Fruit fly (Drosophila melanogaster) whole organism, embryonic: ENCODE results near the gene CG42541.

Experiments
- Awh ChIP-seq: fragments of 200-800 bp; sonication (Bioruptor generic); IDR thresholded peaks from 2 replicates; pipeline ENCODE4, ENCODE4 v1.3.6; 2022; ENCODE audit warnings: missing biosample characterization, missing genetic modification characterization
- B-H1 ChIP-seq: fragments of 200-800 bp; sonication (Bioruptor generic); IDR thresholded peaks from 3 replicates; pipeline ENCODE4 v1.3.6; 2022; ENCODE audit warnings: missing biosample characterization, missing genetic modification characterization
- BEAF-32 ChIP-seq: fragments of 200-800 bp; sonication (Bioruptor generic); optimal IDR thresholded peaks from 3 replicates; lab custom pipeline; 2017; ENCODE audit warnings: missing biosample characterization, missing genetic modification characterization, mild to moderate bottlenecking, moderate library complexity, missing genetic modification reagents
- CG10979 ChIP-seq: fragments of 200-800 bp; sonication (Bioruptor generic); optimal IDR thresholded peaks from 2 replicates; lab custom pipeline; 2018; ENCODE audit warnings: missing biosample characterization, mild to moderate bottlenecking, missing genetic modification characterization, moderate library complexity
- CG12236 ChIP-seq: fragments of 200-800 bp; sonication (Bioruptor generic); optimal IDR thresholded peaks from 2 replicates; lab custom pipeline; 2016; ENCODE audit warnings: missing biosample characterization, missing genetic modification characterization
- CG12299 ChIP-seq: fragments of 200-800 bp; sonication (Bioruptor generic); optimal IDR thresholded peaks from 2 replicates; lab custom pipeline; 2018; ENCODE audit warnings: missing biosample characterization, mild to moderate bottlenecking, missing genetic modification characterization
- CG14710 ChIP-seq: fragments of 200-800 bp; sonication (Bioruptor generic); optimal IDR thresholded peaks from 3 replicates; lab custom pipeline; 2019; ENCODE audit warnings: missing biosample characterization, mild to moderate bottlenecking, missing genetic modification characterization, moderate library complexity
- CG15514 ChIP-seq: fragments of 200-800 bp; sonication (Bioruptor generic); optimal IDR thresholded peaks from 3 replicates; lab custom pipeline; 2017; ENCODE audit warnings: missing biosample characterization, missing genetic modification characterization, mild to moderate bottlenecking, moderate library complexity, missing genetic modification reagents
- CG17361 ChIP-seq: fragments of 200-800 bp; sonication (Bioruptor generic); IDR thresholded peaks from 3 replicates; pipeline ENCODE4 v1.3.6; 2022; ENCODE audit warnings: missing biosample characterization, missing genetic modification characterization
- CG18011 ChIP-seq: fragments of 200-800 bp; sonication (Bioruptor generic); optimal IDR thresholded peaks from 2 replicates; lab custom pipeline; 2017; ENCODE audit warnings: missing biosample characterization, missing genetic modification characterization, mild to moderate bottlenecking, moderate library complexity, missing genotype
- CG18619 ChIP-seq: fragments of 200-800 bp; sonication (Bioruptor generic); optimal IDR thresholded peaks from 3 replicates; lab custom pipeline; 2017; ENCODE audit warnings: missing biosample characterization, mild to moderate bottlenecking, missing genetic modification characterization
- CG30431 ChIP-seq: fragments of 200-800 bp; sonication (Bioruptor generic); optimal IDR thresholded peaks from 2 replicates; lab custom pipeline; 2017; ENCODE audit warnings: missing biosample characterization, missing genetic modification characterization
- CG43689 ChIP-seq: fragments of 200-800 bp; sonication (Bioruptor generic); IDR thresholded peaks from 2 replicates; pipeline ENCODE4 v1.3.6; 2022; ENCODE audit warnings: missing biosample characterization, missing genetic modification characterization
- CG4404 ChIP-seq: fragments of 200-800 bp; sonication (Bioruptor generic); IDR thresholded peaks from 2 replicates; pipeline ENCODE4 v1.3.6; 2022; ENCODE audit warnings: missing biosample characterization, missing genetic modification characterization
- CG4730 ChIP-seq: fragments of 200-800 bp; sonication (Bioruptor generic); IDR thresholded peaks from 2 replicates; pipeline ENCODE4 v1.3.6; 2022; ENCODE audit warnings: missing biosample characterization, missing genetic modification characterization
- CG6654 ChIP-seq: fragments of 200-800 bp; sonication (Bioruptor generic); optimal IDR thresholded peaks from 2 replicates; lab custom pipeline; 2017; ENCODE audit warnings: missing biosample characterization, mild to moderate bottlenecking, missing genetic modification characterization
- CG6683 ChIP-seq: fragments of 200-800 bp; sonication (Bioruptor generic); optimal IDR thresholded peaks from 2 replicates; lab custom pipeline; 2017; ENCODE audit warnings: missing biosample characterization, mild to moderate bottlenecking, missing genetic modification characterization, missing genetic modification reagents
- CG7271 ChIP-seq: fragments of 200-800 bp; sonication (Bioruptor generic); optimal IDR thresholded peaks from 2 replicates; lab custom pipeline; 2018; ENCODE audit warnings: missing biosample characterization, mild to moderate bottlenecking, missing genetic modification characterization, moderate library complexity
- CG7839 ChIP-seq: fragments of 200-800 bp; sonication (Bioruptor generic); optimal IDR thresholded peaks from 3 replicates; lab custom pipeline; 2018; ENCODE audit warnings: missing biosample characterization, mild to moderate bottlenecking, missing genetic modification characterization, moderate library complexity
- CG9932 ChIP-seq: fragments of 200-800 bp; sonication (Bioruptor generic); IDR thresholded peaks from 2 replicates; pipeline ENCODE4 v1.3.6; 2022; ENCODE audit warnings: missing biosample characterization, missing genetic modification characterization
- CkIIα-i1 ChIP-seq: fragments of 200-800 bp; sonication (Bioruptor generic); IDR thresholded peaks from 2 replicates; pipeline ENCODE4 v1.3.6; 2022; ENCODE audit warnings: missing biosample characterization, missing genetic modification characterization
- Dek ChIP-seq: fragments of 200-800 bp; sonication (Bioruptor generic); optimal IDR thresholded peaks from 3 replicates; lab custom pipeline; 2019; ENCODE audit warnings: missing biosample characterization, mild to moderate bottlenecking, missing genetic modification characterization, moderate library complexity
- Dfd ChIP-seq, 2 experiments: fragments of >200 bp; optimal IDR thresholded peaks; 2 replicates each; lab custom pipeline; 2017; ENCODE audit warnings: missing biosample characterization in 2 of 2, missing genetic modification characterization in 2 of 2
- Dll ChIP-seq: fragments of 200-800 bp; sonication (Bioruptor generic); IDR thresholded peaks from 4 replicates; pipeline ENCODE4 v1.3.6; 2022; ENCODE audit warnings: missing biosample characterization, missing genetic modification characterization; ENCODE audit not compliant: partially characterized antibody
- E2f1 ChIP-seq: fragments of 200-800 bp; sonication (Bioruptor generic); IDR thresholded peaks from 2 replicates; pipeline ENCODE4 v1.3.6; 2022; ENCODE audit warnings: missing biosample characterization, missing genetic modification characterization
- Fer3 ChIP-seq: fragments of 200-800 bp; sonication (Bioruptor generic); optimal IDR thresholded peaks from 2 replicates; lab custom pipeline; 2018; ENCODE audit warnings: missing biosample characterization, mild to moderate bottlenecking, missing genetic modification characterization, moderate library complexity
- H15 ChIP-seq: fragments of 200-800 bp; sonication (Bioruptor generic); IDR thresholded peaks from 3 replicates; pipeline ENCODE4 v1.3.6; 2022; ENCODE audit warnings: missing biosample characterization, missing genetic modification characterization
- H2.0 ChIP-seq: fragments of 200-800 bp; sonication (Bioruptor generic); IDR thresholded peaks from 2 replicates; pipeline ENCODE4 v1.3.6; 2022; ENCODE audit warnings: missing biosample characterization, missing genetic modification characterization
- HLHmδ ChIP-seq: fragments of 200-800 bp; sonication (Bioruptor generic); optimal IDR thresholded peaks from 2 replicates; lab custom pipeline; 2018; ENCODE audit warnings: missing biosample characterization, mild to moderate bottlenecking, missing genetic modification characterization, moderate library complexity
- HmgD ChIP-seq: fragments of 200-800 bp; sonication (Bioruptor generic); optimal IDR thresholded peaks from 3 replicates; lab custom pipeline; 2016; ENCODE audit warnings: missing biosample characterization, missing genetic modification characterization
- Hr39 ChIP-seq: fragments of >200 bp; optimal IDR thresholded peaks from 2 replicates; lab custom pipeline; 2017
- MBD-R2 ChIP-seq: fragments of 200-800 bp; sonication (Bioruptor generic); IDR thresholded peaks from 2 replicates; pipeline ENCODE4 v1.3.6; 2022; ENCODE audit warnings: missing biosample characterization, missing genetic modification characterization
- NfI ChIP-seq: fragments of 200-800 bp; sonication (Bioruptor generic); optimal IDR thresholded peaks from 3 replicates; lab custom pipeline; 2018; ENCODE audit warnings: missing biosample characterization, mild to moderate bottlenecking, missing genetic modification characterization, moderate library complexity
- Stat92E ChIP-seq, 3 experiments: fragments of >200 bp in 2 of 3; fragments of 200-800 bp in 1 of 3; sonication (Bioruptor generic) in 1 of 3; optimal IDR thresholded peaks; 2 replicates each; lab custom pipeline; 2017 to 2019; ENCODE audit warnings: missing biosample characterization in 3 of 3, missing genetic modification characterization in 3 of 3, mild to moderate bottlenecking in 1 of 3, moderate library complexity in 1 of 3
- Usf ChIP-seq: fragments of 200-800 bp; sonication (Bioruptor generic); optimal IDR thresholded peaks from 2 replicates; lab custom pipeline; 2017; ENCODE audit warnings: missing genotype, missing biosample characterization, missing genetic modification characterization
- cato ChIP-seq: fragments of 200-800 bp; sonication (Bioruptor generic); optimal IDR thresholded peaks from 2 replicates; lab custom pipeline; 2016; ENCODE audit warnings: missing biosample characterization, missing genetic modification characterization, borderline replicate concordance
- chn ChIP-seq: fragments of 200-800 bp; sonication (Bioruptor generic); optimal IDR thresholded peaks from 2 replicates; lab custom pipeline; 2016; ENCODE audit warnings: missing biosample characterization, missing genetic modification characterization
- crp ChIP-seq, 2 experiments: fragments of 200-800 bp; sonication (Bioruptor generic); optimal IDR thresholded peaks; 2 replicates in 1 of 2; 3 replicates in 1 of 2; lab custom pipeline; 2017; ENCODE audit warnings: missing biosample characterization in 2 of 2, missing genetic modification characterization in 2 of 2, mild to moderate bottlenecking in 1 of 2, moderate library complexity in 1 of 2
- danr ChIP-seq: fragments of 200-800 bp; sonication (Bioruptor generic); IDR thresholded peaks from 2 replicates; pipeline ENCODE4 v1.3.6; 2022; ENCODE audit warnings: missing biosample characterization, missing genetic modification characterization
- dimm ChIP-seq: fragments of 200-800 bp; sonication (Bioruptor generic); IDR thresholded peaks from 2 replicates; pipeline ENCODE4 v1.3.6; 2022; ENCODE audit warnings: missing biosample characterization, missing genetic modification characterization
- fru ChIP-seq: fragments of >200 bp; optimal IDR thresholded peaks from 2 replicates; lab custom pipeline; 2017
- gro ChIP-seq: fragments of 200-800 bp; sonication (Bioruptor generic); optimal IDR thresholded peaks from 2 replicates; lab custom pipeline; 2016; ENCODE audit warnings: missing biosample characterization, missing genetic modification characterization
- kah ChIP-seq: fragments of 200-800 bp; sonication (Bioruptor generic); optimal IDR thresholded peaks from 2 replicates; lab custom pipeline; 2018; ENCODE audit warnings: missing biosample characterization, mild to moderate bottlenecking, missing genetic modification characterization
- ken ChIP-seq: fragments of 200-800 bp; sonication (Bioruptor generic); IDR thresholded peaks from 3 replicates; pipeline ENCODE4 v1.3.6; 2022; ENCODE audit warnings: missing biosample characterization, missing genetic modification characterization
- lbe ChIP-seq: fragments of 200-800 bp; sonication (Bioruptor generic); optimal IDR thresholded peaks from 2 replicates; lab custom pipeline; 2016; ENCODE audit warnings: missing biosample characterization, mild to moderate bottlenecking, missing genetic modification characterization
- ro ChIP-seq: fragments of 200-800 bp; sonication (Bioruptor generic); IDR thresholded peaks from 2 replicates; pipeline ENCODE4 v1.3.6; 2022; ENCODE audit warnings: missing biosample characterization, missing genetic modification characterization
- row ChIP-seq: fragments of 200-800 bp; sonication (Bioruptor generic); IDR thresholded peaks from 3 replicates; pipeline ENCODE4 v1.3.6; 2022; ENCODE audit warnings: missing biosample characterization, missing genetic modification characterization
- run ChIP-seq: fragments of 200-800 bp; sonication (Bioruptor generic); optimal IDR thresholded peaks from 3 replicates; lab custom pipeline; 2018; ENCODE audit warnings: missing biosample characterization, mild to moderate bottlenecking, missing genetic modification characterization
- ttk ChIP-seq: fragments of 200-800 bp; sonication (Bioruptor generic); IDR thresholded peaks from 2 replicates; pipeline ENCODE4 v2.1.2; 2022; ENCODE audit warnings: missing biosample characterization, missing genetic modification characterization
- yki ChIP-seq: fragments of >200 bp; optimal IDR thresholded peaks from 3 replicates; lab custom pipeline; 2018

CG42541 gene

DNA sequence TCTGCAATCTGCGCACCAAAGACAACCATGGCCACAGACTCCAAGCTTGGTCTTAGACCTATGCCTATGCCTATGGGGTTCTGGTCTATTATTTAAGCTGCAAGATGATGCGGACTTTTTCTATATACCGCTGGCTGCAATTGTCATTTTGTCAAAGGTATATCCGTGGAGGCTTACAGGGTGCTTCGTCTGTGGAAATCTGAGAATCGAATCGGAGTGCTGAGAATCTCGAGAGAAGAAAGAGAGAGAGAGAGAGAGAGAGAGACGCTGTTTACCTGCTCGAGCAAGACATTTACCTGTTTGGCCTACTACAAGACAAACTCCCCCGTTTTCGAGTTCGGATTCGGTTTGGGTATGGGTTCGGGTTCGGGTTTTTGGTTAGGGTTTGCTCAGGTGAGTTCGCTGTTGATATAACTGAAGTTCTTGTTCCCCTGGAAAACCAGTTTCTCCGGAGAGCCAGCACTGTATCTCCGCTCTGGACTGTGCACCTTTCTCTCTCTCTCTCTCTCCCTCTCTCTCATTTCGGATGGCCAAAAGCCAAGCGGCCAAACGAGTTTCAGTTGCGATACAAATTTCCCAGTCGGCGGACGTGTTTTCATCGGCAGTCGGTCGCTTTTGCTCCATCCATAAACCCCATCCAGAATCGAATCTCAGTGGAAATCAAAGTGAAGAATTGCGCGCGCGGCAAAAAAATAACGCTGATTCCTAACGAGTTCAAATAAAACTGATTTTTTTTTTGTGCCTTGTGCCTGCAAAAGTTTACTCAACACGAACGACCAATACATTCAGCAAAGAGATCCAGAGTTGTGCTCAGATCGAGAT is 84.8 kb downstream of the CG42541 start (continued):
- TF ChIP-seq HLHmδ (GFP tag; lab: Kevin White, UChicago) = peak; percentile 82
- no peak for TF ChIP-seq lbe
- TF ChIP-seq HmgD (GFP tag; lab: Kevin White, UChicago) = no peak
- no peak for TF ChIP-seq CG7839 (tag; lab: Kevin White, UChicago)
- TF ChIP-seq Hr39 = no peak
- 0 out of 2 replicates have a peak, but pooled peaks have one; percentile 37 for TF ChIP-seq Awh (GFP tag; lab: Robert Waterston, UW)
- no peak for TF ChIP-seq gro (GFP tag; lab: Kevin White, UChicago)
- TF ChIP-seq CG6654 (GFP tag; lab: Kevin White, UChicago) = no peak
- no peak for TF ChIP-seq CG43689
- TF ChIP-seq H15 (GFP tag; lab: Robert Waterston, UW) = no peak
- no peak for TF ChIP-seq danr (GFP tag; lab: Robert Waterston, UW)
- TF ChIP-seq CG7271 (tag; lab: Kevin White, UChicago) = no peak
- TF ChIP-seq ken (GFP tag; lab: Robert Waterston, UW) = 0 out of 3 replicates have a peak, but pooled peaks have one; percentile 24
- TF ChIP-seq CG9932 = no peak
- no peak for TF ChIP-seq CkIIα-i1 (GFP tag; lab: Robert Waterston, UW)
- no peak for TF ChIP-seq CG4404 (GFP tag; lab: Robert Waterston, UW)
- no peak for TF ChIP-seq Fer3 (tag; lab: Kevin White, UChicago)
- TF ChIP-seq CG30431 = no peak
- TF ChIP-seq Dll (GFP tag; lab: Robert Waterston, UW) = no peak
- no peak for TF ChIP-seq ro
- no peak for TF ChIP-seq Dfd (GFP tag; optimal IDR thresholded peaks at IDR 0.05; lab: Kevin White, UChicago)
- TF ChIP-seq NfI (GFP tag; lab: Kevin White, UChicago) = no peak
- TF ChIP-seq row = no peak
- no peak; the same call in 1 of the 2 replicates for TF ChIP-seq E2f1 (GFP tag; lab: Robert Waterston, UW)
- TF ChIP-seq crp (GFP tag; optimal IDR thresholded peaks at IDR 0.05; lab: Kevin White, UChicago) = no peak
- TF ChIP-seq CG6683 (GFP tag; lab: Kevin White, UChicago) = no peak
- no peak for TF ChIP-seq cato (GFP tag; lab: Kevin White, UChicago)
- TF ChIP-seq CG10979 (tag; lab: Kevin White, UChicago) = no peak
- peak; percentile 72 for TF ChIP-seq yki
- no peak for TF ChIP-seq CG12236 (GFP tag; lab: Kevin White, UChicago)
- no peak for TF ChIP-seq chn (GFP tag; lab: Kevin White, UChicago)
- TF ChIP-seq H2.0 (GFP tag; lab: Robert Waterston, UW) = no peak
- TF ChIP-seq B-H1 (GFP tag; lab: Robert Waterston, UW) = no peak
- no peak for TF ChIP-seq dimm (GFP tag; lab: Robert Waterston, UW)
- TF ChIP-seq BEAF-32 = no peak
- TF ChIP-seq run (tag; lab: Kevin White, UChicago) = no peak
- no peak for TF ChIP-seq Dek (tag; lab: Kevin White, UChicago)
- TF ChIP-seq CG4730 (GFP tag; lab: Robert Waterston, UW) = no peak
- TF ChIP-seq ttk (GFP tag; lab: Robert Waterston, UW) = no peak
- no peak for TF ChIP-seq CG12299 (tag; lab: Kevin White, UChicago)
- TF ChIP-seq CG17361 (GFP tag; lab: Robert Waterston, UW) = no peak
- no peak for TF ChIP-seq Usf (GFP tag; lab: Kevin White, UChicago)
- no peak for TF ChIP-seq kah (GFP tag; lab: Kevin White, UChicago)
- TF ChIP-seq CG15514 (GFP tag; lab: Kevin White, UChicago) = peak; percentile 29
- no peak; the same call in 1 of the 2 replicates for TF ChIP-seq MBD-R2 (GFP tag; lab: Robert Waterston, UW)
- TF ChIP-seq CG14710 (tag; lab: Kevin White, UChicago) = peak; percentile 24
- TF ChIP-seq Stat92E (GFP tag; optimal IDR thresholded peaks at IDR 0.05; lab: Kevin White, UChicago) = no peak
- TF ChIP-seq fru (lab: Kevin White, UChicago) = no peak
- no peak for TF ChIP-seq CG18011 (GFP tag; lab: Kevin White, UChicago)
- TF ChIP-seq CG18619 (GFP tag; lab: Kevin White, UChicago) = no peak
